Fruit fly (Drosophila melanogaster): Measurements from ENCODE around the gene PsGEF.

Gene PsGEF

DNA sequence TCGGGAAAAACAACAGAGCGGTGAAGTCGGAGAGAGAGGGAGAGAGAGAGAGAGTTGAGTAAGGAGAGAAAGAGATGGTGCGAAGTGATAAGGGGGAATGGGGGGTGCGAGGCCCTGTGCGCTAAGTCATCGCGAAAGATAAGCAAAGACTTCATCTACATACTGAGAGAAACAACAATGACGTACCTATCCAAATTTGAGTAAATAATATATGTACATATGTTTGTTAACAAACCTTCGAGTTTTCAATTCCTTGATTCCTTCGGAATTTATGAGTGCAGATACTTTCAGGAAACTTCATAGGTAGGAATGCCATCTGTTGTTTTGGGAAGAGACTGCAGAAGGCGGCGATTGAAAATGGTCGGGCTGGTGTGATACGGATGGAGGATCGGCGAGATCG is 51.0 kb downstream of the PsGEF start (continued):
- peak; percentile 81 for TF ChIP-seq Eip78C (GFP tag)
- no peak for TF ChIP-seq Gug (GFP tag; IDR thresholded peaks at IDR 0.05)
- TF ChIP-seq eg (GFP tag; IDR thresholded peaks at IDR 0.05) = peak; percentile 48; the same call in 1 of the 3 replicates
- peak; percentile 51 for TF ChIP-seq CG6276 (GFP tag; optimal IDR thresholded peaks at IDR 0.05)
- TF ChIP-seq CG16779 (tag; optimal IDR thresholded peaks at IDR 0.05) = peak; percentile 11
- peak; percentile 53 for TF ChIP-seq esn (GFP tag; optimal IDR thresholded peaks at IDR 0.05)
- TF ChIP-seq CG32006 (GFP tag; optimal IDR thresholded peaks at IDR 0.05) = peak; percentile 78
- TF ChIP-seq svp (GFP tag) = peak; percentile 95
- peak; percentile 68 for TF ChIP-seq Ets96B (tag; optimal IDR thresholded peaks at IDR 0.05)
- TF ChIP-seq CG31627 (GFP tag; optimal IDR thresholded peaks at IDR 0.05) = peak; percentile 31
- TF ChIP-seq Hr4 (GFP tag; optimal IDR thresholded peaks at IDR 0.05) = peak; percentile 51
- TF ChIP-seq Eip93F (GFP tag; optimal IDR thresholded peaks at IDR 0.05) = no peak

DNA sequence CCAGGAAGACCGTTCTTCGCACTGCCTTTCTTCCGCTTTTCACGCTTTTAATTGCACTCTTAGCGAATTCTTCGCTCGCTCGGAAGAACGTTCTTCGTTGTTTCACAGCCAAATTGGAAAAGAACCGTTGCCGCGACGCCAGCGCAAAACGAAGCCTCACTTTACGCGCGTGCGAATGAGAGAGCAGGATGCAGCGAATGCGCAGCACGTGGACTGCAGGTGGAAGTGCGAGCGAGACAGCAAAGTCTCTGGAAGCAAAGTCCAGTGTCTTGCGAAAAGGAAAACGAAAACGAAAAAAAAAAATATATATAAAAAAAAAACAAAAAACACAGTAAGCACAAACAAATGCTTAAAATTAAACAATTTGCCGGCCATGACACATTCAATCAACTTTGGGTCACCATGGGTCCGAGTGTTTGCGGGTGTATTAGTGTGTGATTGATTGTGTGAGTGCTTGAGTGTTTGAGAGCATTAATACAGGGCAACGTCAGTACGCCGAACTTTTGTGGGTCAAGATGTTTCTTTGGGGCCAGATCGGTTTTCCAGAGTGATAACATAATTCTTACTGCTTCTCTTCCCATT is 52.8 kb downstream of the PsGEF start, which contains the start of gene Ilp6:
Gene Ilp6, minus strand, starts transcription at position 103 of the 582 bp plus-strand sequence.
- no peak for TF ChIP-seq lz (GFP tag; optimal IDR thresholded peaks at IDR 0.05)
- peak; percentile 70 for TF ChIP-seq net (GFP tag; optimal IDR thresholded peaks at IDR 0.05)
- TF ChIP-seq fd59A (GFP tag; optimal IDR thresholded peaks at IDR 0.05) = no peak
- TF ChIP-seq spab (GFP tag; optimal IDR thresholded peaks at IDR 0.05) = peak; percentile 43
- TF ChIP-seq CG16779 (tag; optimal IDR thresholded peaks at IDR 0.05) = peak; percentile 71
- no peak for TF ChIP-seq Hr4 (GFP tag; optimal IDR thresholded peaks at IDR 0.05)
- no peak for TF ChIP-seq dac (GFP tag; optimal IDR thresholded peaks at IDR 0.05)
- TF ChIP-seq Hr38 (GFP tag; optimal IDR thresholded peaks at IDR 0.05) = no peak
- peak; percentile 51 for TF ChIP-seq pdm3 (GFP tag; optimal IDR thresholded peaks at IDR 0.05)
- no peak for TF ChIP-seq CG10631 (GFP tag; optimal IDR thresholded peaks at IDR 0.05)
- no peak for TF ChIP-seq acj6 (GFP tag; optimal IDR thresholded peaks at IDR 0.05)
- TF ChIP-seq CG7368 (GFP tag; optimal IDR thresholded peaks at IDR 0.05) = peak; percentile 55
- no peak for TF ChIP-seq Sox15 (GFP tag; optimal IDR thresholded peaks at IDR 0.05)
- peak; percentile 81 to 83 for TF ChIP-seq ss (GFP tag; optimal IDR thresholded peaks at IDR 0.05)
- peak; percentile 40 for TF ChIP-seq Sox14 (GFP tag; optimal IDR thresholded peaks at IDR 0.05)
- peak; percentile 25 to 30 for TF ChIP-seq salr (GFP tag; optimal IDR thresholded peaks at IDR 0.05)
- peak; percentile 32; the same call in 1 of the 3 replicates for TF ChIP-seq CG8119 (GFP tag; IDR thresholded peaks at IDR 0.05)
- TF ChIP-seq CG6854 (GFP tag; optimal IDR thresholded peaks at IDR 0.05) = peak; percentile 87
- peak; percentile 7 for TF ChIP-seq Eip75B (GFP tag; optimal IDR thresholded peaks at IDR 0.05)
- TF ChIP-seq CG6163 (GFP tag; IDR thresholded peaks at IDR 0.05) = peak; percentile 73; the same call in 2 of the 3 replicates
- peak; percentile 69 for TF ChIP-seq Sox102F (GFP tag; optimal IDR thresholded peaks at IDR 0.05)
- peak; percentile 64 for TF ChIP-seq CG6808 (GFP tag; optimal IDR thresholded peaks at IDR 0.05)
- TF ChIP-seq Eip78C (GFP tag) = peak; percentile 84
- TF ChIP-seq CG11294 (GFP tag; IDR thresholded peaks at IDR 0.05) = no peak
- TF ChIP-seq esn (GFP tag; optimal IDR thresholded peaks at IDR 0.05) = peak; percentile 17
- peak; percentile 52 for TF ChIP-seq CG6276 (GFP tag; optimal IDR thresholded peaks at IDR 0.05)
- TF ChIP-seq CG10669 (GFP tag; optimal IDR thresholded peaks at IDR 0.05) = peak; percentile 49
- peak; percentile 48 for TF ChIP-seq CG8319 (GFP tag; optimal IDR thresholded peaks at IDR 0.05)
- no peak for TF ChIP-seq Hr39 (GFP tag; optimal IDR thresholded peaks at IDR 0.05)
- peak; percentile 42 for TF ChIP-seq Blimp-1 (GFP tag; optimal IDR thresholded peaks at IDR 0.05)
- TF ChIP-seq OdsH (GFP tag; optimal IDR thresholded peaks at IDR 0.05) = peak; percentile 23
- TF ChIP-seq CG1621 (tag; optimal IDR thresholded peaks at IDR 0.05) = peak; percentile 52
- TF ChIP-seq CG3032 (tag; optimal IDR thresholded peaks at IDR 0.05) = no peak
- TF ChIP-seq cyc (GFP tag; optimal IDR thresholded peaks at IDR 0.05) = peak; percentile 0
- TF ChIP-seq CG34406 (GFP tag; optimal IDR thresholded peaks at IDR 0.05) = peak; percentile 35
- TF ChIP-seq vri (GFP tag; optimal IDR thresholded peaks at IDR 0.05) = peak; percentile 32
- peak; percentile 79 for TF ChIP-seq CG9139 (GFP tag; optimal IDR thresholded peaks at IDR 0.05)
- TF ChIP-seq Smox (GFP tag; optimal IDR thresholded peaks at IDR 0.05) = peak; percentile 25
- no peak for TF ChIP-seq Ets21C (GFP tag; optimal IDR thresholded peaks at IDR 0.05)
- TF ChIP-seq CG6792 (GFP tag; optimal IDR thresholded peaks at IDR 0.05) = no peak
- TF ChIP-seq Gug (GFP tag; IDR thresholded peaks at IDR 0.05) = no peak
- TF ChIP-seq Ets96B (tag; optimal IDR thresholded peaks at IDR 0.05) = no peak
- peak; percentile 81 for TF ChIP-seq svp (GFP tag)
- no peak for TF ChIP-seq CG4318 (GFP tag; optimal IDR thresholded peaks at IDR 0.05)
- TF ChIP-seq fkh (GFP tag; optimal IDR thresholded peaks at IDR 0.05) = no peak
